Worm (Caenorhabditis elegans) whole organism, late embryonic: Measurements from ENCODE around the gene R09E10.5.

Source experiments
- ceh-19 ChIP-seq: fragments of 200-800 bp; sonication (Bioruptor generic); optimal IDR thresholded peaks from 2 replicates; lab custom pipeline; 2018; ENCODE audit warnings: mild to moderate bottlenecking, missing genetic modification characterization, missing compliant biosample characterization
- ceh-24 ChIP-seq: sonication (generic microtip); optimal IDR thresholded peaks from 2 replicates; lab custom pipeline; 2016; ENCODE audit warnings: mild to moderate bottlenecking, missing genetic modification characterization, missing compliant biosample characterization
- elt-2 ChIP-seq: sonication (generic microtip); optimal IDR thresholded peaks from 2 replicates; lab custom pipeline; 2016; ENCODE audit warnings: missing genetic modification reagents, missing genetic modification characterization, missing compliant biosample characterization
- hlh-13 ChIP-seq: fragments of 200-800 bp; sonication (Bioruptor generic); optimal IDR thresholded peaks from 2 replicates; lab custom pipeline; 2018; ENCODE audit warnings: mild to moderate bottlenecking, missing genetic modification characterization, missing compliant biosample characterization
- hlh-6 ChIP-seq: sonication (generic microtip); optimal IDR thresholded peaks from 2 replicates; lab custom pipeline; 2016; ENCODE audit warnings: missing genotype, missing genetic modification characterization, missing compliant biosample characterization
- pag-3 ChIP-seq: sonication (generic microtip); optimal IDR thresholded peaks from 2 replicates; lab custom pipeline; 2016; ENCODE audit warnings: missing compliant biosample characterization, missing genetic modification characterization, borderline replicate concordance
- pha-4 ChIP-seq: fragments of 150-350 bp; optimal IDR thresholded peaks from 2 replicates; lab custom pipeline; 2018; ENCODE audit warnings: missing biosample characterization, missing genetic modification reagents, missing genetic modification characterization
- pqm-1 ChIP-seq: sonication (generic microtip); optimal IDR thresholded peaks from 2 replicates; lab custom pipeline; 2016; ENCODE audit warnings: missing genetic modification characterization, missing compliant biosample characterization
- unc-3 ChIP-seq, 2 experiments: fragments of 200-800 bp in 1 of 2; sonication (Bioruptor generic) in 1 of 2; sonication (generic microtip) in 1 of 2; conservative IDR thresholded peaks in 1 of 2; optimal IDR thresholded peaks in 1 of 2; 2 replicates each; pipeline versions ENCODE4 v1.3.6 to Lab custom; 2016 to 2022; ENCODE audit warnings: missing compliant biosample characterization in 2 of 2, missing genetic modification characterization in 2 of 2, missing genetic modification reagents in 1 of 2
- unc-55 ChIP-seq: sonication (generic microtip); optimal IDR thresholded peaks from 2 replicates; lab custom pipeline; 2017; ENCODE audit warnings: missing biosample characterization, missing genetic modification reagents, missing genetic modification characterization
- zip-5 ChIP-seq: sonication (generic microtip); optimal IDR thresholded peaks from 2 replicates; lab custom pipeline; 2016; ENCODE audit warnings: missing genetic modification characterization, missing compliant biosample characterization

- TF ChIP-seq ceh-19 (GFP tag; lab: Kevin White, UChicago) (no peak), zip-5 (tag; lab: Kevin White, UChicago) (no peak), pag-3 (tag; lab: Kevin White, UChicago) (no peak), hlh-13 (GFP tag; lab: Kevin White, UChicago) (no peak), hlh-6 (tag; lab: Kevin White, UChicago) (no peak), elt-2 (tag; lab: Kevin White, UChicago) (no peak), unc-3 (GFP tag; conservative IDR thresholded peaks at IDR 0.05; lab: Robert Waterston, UW) (no peak), unc-3 (tag; optimal IDR thresholded peaks at IDR 0.05; lab: Kevin White, UChicago) (no peak), pha-4 (tag; lab: Kevin White, UChicago) (no peak), pqm-1 (tag; lab: Kevin White, UChicago) (no peak), unc-55 (GFP tag; lab: Kevin White, UChicago) (no peak), ceh-24 (tag; lab: Kevin White, UChicago) (no peak)
Observed at ce11 chrIV:10311115-10311514, 9.0 kb upstream of the R09E10.5 start.
